Worm (Caenorhabditis elegans): Measurements from ENCODE around the gene Y42A5A.5.

- no peak for TF ChIP-seq egl-27 (tag; optimal IDR thresholded peaks at IDR 0.05)
- TF ChIP-seq dmd-8 (GFP tag; IDR thresholded peaks at IDR 0.05) = no peak
- TF ChIP-seq nhr-11 (tag; optimal IDR thresholded peaks at IDR 0.05) = no peak
- TF ChIP-seq lsy-2 (tag; optimal IDR thresholded peaks at IDR 0.05) = no peak
Observed at ce11 chrV:11082964-11083363, 26.6 kb downstream of the Y42A5A.5 start.
